Worm (Caenorhabditis elegans): ENCODE measurements around the gene F07B10.4.
"Not testable (repeated sequence)": the region's sequence is repeated elsewhere in the genome, so short reads cannot be mapped to it uniquely, and the experiment has no call there.

The F07B10.4 gene

ce11 chrV:11263025-11263424 lies at the start of gene F07B10.4:
TSS of gene F07B10.4 (minus strand) at chrV:11263125.
- TF ChIP-seq W03F9.2 (tag; optimal IDR thresholded peaks at IDR 0.05) (no peak), dao-5 (tag; optimal IDR thresholded peaks at IDR 0.05) (no peak), him-1 (tag; optimal IDR thresholded peaks at IDR 0.05) (no peak)

- TF ChIP-seq W03F9.2 (tag; optimal IDR thresholded peaks at IDR 0.05) = no peak
- no peak for TF ChIP-seq dao-5 (tag; optimal IDR thresholded peaks at IDR 0.05)
- no peak for TF ChIP-seq him-1 (tag; optimal IDR thresholded peaks at IDR 0.05)
Measured at ce11 chrV:11311013-11311472, 48.1 kb upstream of the F07B10.4 start, which contains the start of gene T03F7.7. TSS of gene T03F7.7 (plus strand) at chrV:11311422.

- TF ChIP-seq him-1 (tag; optimal IDR thresholded peaks at IDR 0.05) (no peak), W03F9.2 (tag; optimal IDR thresholded peaks at IDR 0.05) (no peak), dao-5 (tag; optimal IDR thresholded peaks at IDR 0.05) (no peak)
Measured at ce11 chrV:11308915-11309314, 46.0 kb upstream of the F07B10.4 start.

- TF ChIP-seq W03F9.2 (tag; optimal IDR thresholded peaks at IDR 0.05) = no peak
Measured at ce11 chrV:11308346-11308745, 45.4 kb upstream of the F07B10.4 start, which contains the start of gene snf-11. TSS of gene snf-11 (minus strand) at chrV:11308446.

ce11 chrV:11307781-11308180 lies 44.9 kb upstream of the F07B10.4 start:
- no peak for TF ChIP-seq W03F9.2 (tag; optimal IDR thresholded peaks at IDR 0.05)
- TF ChIP-seq dao-5 (tag; optimal IDR thresholded peaks at IDR 0.05) = no peak
- TF ChIP-seq him-1 (tag; optimal IDR thresholded peaks at IDR 0.05) = no peak

ce11 chrV:11304879-11305278 lies 42.0 kb upstream of the F07B10.4 start, which contains the start of gene srh-45:
TSS of gene srh-45 (minus strand) at chrV:11304979.
- no peak for TF ChIP-seq him-1 (tag; optimal IDR thresholded peaks at IDR 0.05)
- TF ChIP-seq W03F9.2 (tag; optimal IDR thresholded peaks at IDR 0.05) = no peak
- TF ChIP-seq dao-5 (tag; optimal IDR thresholded peaks at IDR 0.05) = no peak

- TF ChIP-seq W03F9.2 (tag; optimal IDR thresholded peaks at IDR 0.05) (no peak), him-1 (tag; optimal IDR thresholded peaks at IDR 0.05) (no peak), dao-5 (tag; optimal IDR thresholded peaks at IDR 0.05) (no peak)
Measured at ce11 chrV:11304200-11304599, 41.3 kb upstream of the F07B10.4 start.

- TF ChIP-seq W03F9.2 (tag; optimal IDR thresholded peaks at IDR 0.05) (no peak), him-1 (tag; optimal IDR thresholded peaks at IDR 0.05) (no peak), dao-5 (tag; optimal IDR thresholded peaks at IDR 0.05) (no peak)
Measured at ce11 chrV:11302698-11303097, 39.8 kb upstream of the F07B10.4 start, which contains the start of gene srh-46. TSS of gene srh-46 (minus strand) at chrV:11302886.

- TF ChIP-seq dao-5 (tag; optimal IDR thresholded peaks at IDR 0.05) (no peak), him-1 (tag; optimal IDR thresholded peaks at IDR 0.05) (no peak), W03F9.2 (tag; optimal IDR thresholded peaks at IDR 0.05) (no peak)
Measured at ce11 chrV:11300539-11300938, 37.6 kb upstream of the F07B10.4 start, which contains the start of gene srh-47. TSS of gene srh-47 (minus strand) at chrV:11300639.

ce11 chrV:11299406-11299805 lies 36.5 kb upstream of the F07B10.4 start:
- TF ChIP-seq dao-5 (tag; optimal IDR thresholded peaks at IDR 0.05) (no peak), him-1 (tag; optimal IDR thresholded peaks at IDR 0.05) (no peak)

ce11 chrV:11298632-11299031 lies 35.7 kb upstream of the F07B10.4 start, which contains the start of gene T03F7.5:
TSS of gene T03F7.5 (minus strand) at chrV:11298732.
- TF ChIP-seq dao-5 (tag; optimal IDR thresholded peaks at IDR 0.05) = no peak
- no peak for TF ChIP-seq W03F9.2 (tag; optimal IDR thresholded peaks at IDR 0.05)
- TF ChIP-seq him-1 (tag; optimal IDR thresholded peaks at IDR 0.05) = no peak

ce11 chrV:11294393-11294792 lies 31.5 kb upstream of the F07B10.4 start, which contains the start of gene T03F7.6:
TSS of gene T03F7.6 (plus strand) at chrV:11294693.
- TF ChIP-seq W03F9.2 (tag; optimal IDR thresholded peaks at IDR 0.05) (no peak), him-1 (tag; optimal IDR thresholded peaks at IDR 0.05) (no peak), dao-5 (tag; optimal IDR thresholded peaks at IDR 0.05) (no peak)

ce11 chrV:11292682-11293081 lies 29.8 kb upstream of the F07B10.4 start:
- TF ChIP-seq W03F9.2 (tag; optimal IDR thresholded peaks at IDR 0.05) = no peak
- TF ChIP-seq dao-5 (tag; optimal IDR thresholded peaks at IDR 0.05) = no peak
- no peak for TF ChIP-seq him-1 (tag; optimal IDR thresholded peaks at IDR 0.05)

- no peak for TF ChIP-seq him-1 (tag; optimal IDR thresholded peaks at IDR 0.05)
- no peak for TF ChIP-seq dao-5 (tag; optimal IDR thresholded peaks at IDR 0.05)
- TF ChIP-seq W03F9.2 (tag; optimal IDR thresholded peaks at IDR 0.05) = no peak
Measured at ce11 chrV:11290888-11291287, 28.0 kb upstream of the F07B10.4 start, which contains the start of gene C03E10.1. TSS of gene C03E10.1 (plus strand) at chrV:11291188.

ce11 chrV:11286114-11286513 lies 23.2 kb upstream of the F07B10.4 start, which contains the start of gene C03E10.3:
TSS of gene C03E10.3 (plus strand) at chrV:11286414.
- TF ChIP-seq dao-5, him-1, W03F9.2 (tag; optimal IDR thresholded peaks at IDR 0.05): not testable (repeated sequence)
